Worm (Caenorhabditis elegans): ENCODE results near the gene sri-33.

DNA sequence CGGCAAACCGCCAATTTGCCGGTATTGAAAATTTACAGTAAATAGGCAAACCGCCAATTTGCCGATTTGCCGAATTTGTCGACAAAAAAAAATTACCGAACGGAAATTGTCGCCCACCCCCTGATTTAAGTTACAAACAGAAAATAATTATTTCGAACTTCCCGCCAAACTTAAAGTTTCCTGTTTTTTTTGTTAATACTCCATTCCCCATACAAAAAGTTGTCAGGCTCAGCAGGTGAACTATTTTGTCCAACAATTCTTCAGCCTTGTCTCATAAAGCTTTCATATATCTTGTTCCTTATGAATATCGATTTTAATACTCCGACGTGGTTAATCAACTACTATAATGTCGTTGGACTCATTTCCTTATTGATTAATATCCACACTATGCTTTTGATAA lies 46.8 kb upstream of the sri-33 start, which contains the start of gene sri-50:
- no peak for TF ChIP-seq nhr-11 (tag; optimal IDR thresholded peaks at IDR 0.05)
- no peak for TF ChIP-seq ceh-9 (tag; optimal IDR thresholded peaks at IDR 0.05)
- TF ChIP-seq tbx-7 (tag; optimal IDR thresholded peaks at IDR 0.05): no peak
- no peak for TF ChIP-seq tbx-2 (tag; optimal IDR thresholded peaks at IDR 0.05)
